Fruit fly (Drosophila melanogaster) whole organism, embryonic: ENCODE measurements around the gene CG44174.

Experiments
- Ada2b ChIP-seq: fragments of 200-800 bp; sonication (Bioruptor generic); IDR thresholded peaks from 2 replicates; pipeline ENCODE4 v1.3.6; 2022; ENCODE audit warnings: missing biosample characterization, missing genetic modification characterization
- Aef1 ChIP-seq: fragments of 200-800 bp; sonication (Bioruptor generic); IDR thresholded peaks from 3 replicates; pipeline ENCODE4 v1.3.6; 2022; ENCODE audit warnings: missing biosample characterization, missing genetic modification characterization
- CG10209 ChIP-seq: fragments of 200-800 bp; sonication (Bioruptor generic); optimal IDR thresholded peaks from 3 replicates; lab custom pipeline; 2017; ENCODE audit warnings: missing biosample characterization, mild to moderate bottlenecking, missing genetic modification characterization, missing genetic modification reagents
- CG11247 ChIP-seq: fragments of 200-800 bp; sonication (Bioruptor generic); IDR thresholded peaks from 2 replicates; pipeline ENCODE4 v1.3.6; 2022; ENCODE audit warnings: missing biosample characterization, missing genetic modification characterization
- CG12659 ChIP-seq: fragments of 200-800 bp; sonication (Bioruptor generic); optimal IDR thresholded peaks from 3 replicates; lab custom pipeline; 2017; ENCODE audit warnings: mild to moderate bottlenecking, missing biosample characterization, missing genetic modification reagents, missing genetic modification characterization
- CG12942 ChIP-seq: fragments of 200-800 bp; sonication (Bioruptor generic); optimal IDR thresholded peaks from 3 replicates; lab custom pipeline; 2016; ENCODE audit warnings: missing biosample characterization, missing genetic modification characterization
- CG14014 ChIP-seq: fragments of 200-800 bp; sonication (Bioruptor generic); IDR thresholded peaks from 2 replicates; pipeline ENCODE4 v1.3.6; 2022; ENCODE audit warnings: missing biosample characterization, missing genetic modification characterization
- CG14860 ChIP-seq: fragments of 200-800 bp; sonication (Bioruptor generic); IDR thresholded peaks from 3 replicates; pipeline ENCODE4 v1.3.6; 2022; ENCODE audit warnings: missing biosample characterization, missing genetic modification characterization; ENCODE audit not compliant: partially characterized antibody
- CG1602 ChIP-seq: fragments of 200-800 bp; sonication (Bioruptor generic); optimal IDR thresholded peaks from 3 replicates; lab custom pipeline; 2016; ENCODE audit warnings: missing biosample characterization, missing genetic modification characterization
- CG17802 ChIP-seq: fragments of 200-800 bp; sonication (Bioruptor generic); optimal IDR thresholded peaks from 2 replicates; lab custom pipeline; 2018; ENCODE audit warnings: missing biosample characterization, mild to moderate bottlenecking, missing genetic modification characterization, moderate library complexity
- CG1792 ChIP-seq: fragments of 200-800 bp; sonication (Bioruptor generic); optimal IDR thresholded peaks from 2 replicates; lab custom pipeline; 2016; ENCODE audit warnings: missing biosample characterization, missing genetic modification characterization
- CG2116 ChIP-seq: fragments of 200-800 bp; sonication (Bioruptor generic); optimal IDR thresholded peaks from 3 replicates; lab custom pipeline; 2018; ENCODE audit warnings: missing biosample characterization, mild to moderate bottlenecking, missing genetic modification characterization
- CG2199 ChIP-seq: fragments of 200-800 bp; sonication (Bioruptor generic); IDR thresholded peaks from 3 replicates; pipeline ENCODE4 v1.3.6; 2022; ENCODE audit warnings: missing biosample characterization, missing genetic modification characterization
- CG3847 ChIP-seq: fragments of 200-800 bp; sonication (Bioruptor generic); IDR thresholded peaks from 2 replicates; pipeline ENCODE4 v1.3.6; 2022; ENCODE audit warnings: missing biosample characterization, missing genetic modification characterization
- CG4820 ChIP-seq: fragments of 200-800 bp; sonication (Bioruptor generic); optimal IDR thresholded peaks from 3 replicates; lab custom pipeline; 2016; ENCODE audit warnings: missing biosample characterization, missing genetic modification characterization
- CG8089 ChIP-seq: fragments of 200-800 bp; sonication (Bioruptor generic); optimal IDR thresholded peaks from 3 replicates; lab custom pipeline; 2016; ENCODE audit warnings: missing biosample characterization, missing genetic modification characterization
- CG8359 ChIP-seq: fragments of 200-800 bp; sonication (Bioruptor generic); optimal IDR thresholded peaks from 2 replicates; lab custom pipeline; 2017; ENCODE audit warnings: missing biosample characterization, mild to moderate bottlenecking, missing genetic modification characterization, borderline replicate concordance
- CG8388 ChIP-seq: fragments of 200-800 bp; sonication (Bioruptor generic); optimal IDR thresholded peaks from 2 replicates; lab custom pipeline; 2019; ENCODE audit warnings: missing biosample characterization, mild to moderate bottlenecking, missing genetic modification characterization, moderate library complexity
- CG8924 ChIP-seq: fragments of 200-800 bp; optimal IDR thresholded peaks from 3 replicates; lab custom pipeline; 2019; ENCODE audit warnings: missing biosample characterization, mild to moderate bottlenecking, missing genetic modification characterization, moderate library complexity
- CG8944 ChIP-seq: fragments of 200-800 bp; sonication (Bioruptor generic); optimal IDR thresholded peaks from 3 replicates; lab custom pipeline; 2016; ENCODE audit warnings: missing biosample characterization, missing genetic modification characterization
- CG9932 ChIP-seq: fragments of 200-800 bp; sonication (Bioruptor generic); IDR thresholded peaks from 2 replicates; pipeline ENCODE4 v1.3.6; 2022; ENCODE audit warnings: missing biosample characterization, missing genetic modification characterization
- CoRest ChIP-seq: fragments of 200-800 bp; sonication (Bioruptor generic); optimal IDR thresholded peaks from 3 replicates; lab custom pipeline; 2018; ENCODE audit warnings: missing biosample characterization, mild to moderate bottlenecking, missing genetic modification characterization, moderate library complexity
- D ChIP-seq, 2 experiments: fragments of 200-800 bp in 1 of 2; fragments of >200 bp in 1 of 2; sonication (Bioruptor generic) in 1 of 2; optimal IDR thresholded peaks; 2 replicates in 1 of 2; 3 replicates in 1 of 2; lab custom pipeline; 2017; ENCODE audit warnings: mild to moderate bottlenecking in 1 of 2, missing biosample characterization in 1 of 2, missing genetic modification characterization in 1 of 2, missing genetic modification reagents in 1 of 2
- Dref ChIP-seq: fragments of 200-800 bp; sonication (Bioruptor generic); IDR thresholded peaks from 2 replicates; pipeline ENCODE4 v1.3.6; 2022; ENCODE audit warnings: missing biosample characterization, missing genetic modification characterization
- Hey ChIP-seq: fragments of 200-800 bp; sonication (Bioruptor generic); optimal IDR thresholded peaks from 3 replicates; lab custom pipeline; 2018; ENCODE audit warnings: missing biosample characterization, mild to moderate bottlenecking, missing genetic modification characterization
- Kr ChIP-seq: fragments of 200-800 bp; sonication (Bioruptor generic); optimal IDR thresholded peaks from 2 replicates; lab custom pipeline; 2017; ENCODE audit warnings: missing biosample characterization, mild to moderate bottlenecking, missing genetic modification characterization
- Sox102F ChIP-seq: fragments of 200-800 bp; sonication (Bioruptor generic); optimal IDR thresholded peaks from 2 replicates; lab custom pipeline; 2018; ENCODE audit warnings: missing biosample characterization, mild to moderate bottlenecking, missing genetic modification characterization, moderate library complexity
- Stat92E ChIP-seq, 3 experiments: fragments of >200 bp in 2 of 3; fragments of 200-800 bp in 1 of 3; sonication (Bioruptor generic) in 1 of 3; optimal IDR thresholded peaks; 2 replicates each; lab custom pipeline; 2017 to 2019; ENCODE audit warnings: missing biosample characterization in 3 of 3, missing genetic modification characterization in 3 of 3, mild to moderate bottlenecking in 1 of 3, moderate library complexity in 1 of 3
- cas ChIP-seq: fragments of 200-800 bp; sonication (Bioruptor generic); IDR thresholded peaks from 2 replicates; pipeline ENCODE4 v1.3.6; 2022; ENCODE audit warnings: missing biosample characterization, missing genetic modification characterization
- chinmo ChIP-seq: fragments of 200-800 bp; sonication (Bioruptor generic); IDR thresholded peaks from 4 replicates; pipeline ENCODE4 v1.3.6; 2022; ENCODE audit warnings: missing biosample characterization, missing genetic modification characterization; ENCODE audit not compliant: partially characterized antibody
- crol ChIP-seq: fragments of 200-800 bp; sonication (Bioruptor generic); IDR thresholded peaks from 2 replicates; pipeline ENCODE4 v1.3.6; 2022; ENCODE audit warnings: missing biosample characterization, missing genetic modification characterization
- da ChIP-seq: fragments of 200-800 bp; sonication (Bioruptor generic); optimal IDR thresholded peaks from 2 replicates; lab custom pipeline; 2016; ENCODE audit warnings: missing biosample characterization, missing genetic modification characterization
- ewg ChIP-seq: fragments of 200-800 bp; sonication (Bioruptor generic); optimal IDR thresholded peaks from 3 replicates; lab custom pipeline; 2017; ENCODE audit warnings: mild to moderate bottlenecking, missing biosample characterization, missing genetic modification reagents, missing genetic modification characterization
- ind ChIP-seq: fragments of 200-800 bp; sonication (Bioruptor generic); optimal IDR thresholded peaks from 3 replicates; lab custom pipeline; 2016; ENCODE audit warnings: missing biosample characterization, missing genetic modification characterization
- kni ChIP-seq: fragments of 200-800 bp; sonication (Bioruptor generic); optimal IDR thresholded peaks from 3 replicates; lab custom pipeline; 2017; ENCODE audit warnings: mild to moderate bottlenecking, missing biosample characterization, missing genetic modification reagents, missing genetic modification characterization
- knrl ChIP-seq: fragments of 200-800 bp; sonication (Bioruptor generic); IDR thresholded peaks from 3 replicates; pipeline ENCODE4 v1.3.6; 2022; ENCODE audit warnings: missing biosample characterization, missing genetic modification characterization; ENCODE audit not compliant: partially characterized antibody
- lov ChIP-seq, 2 experiments: fragments of 200-800 bp in 1 of 2; fragments of >200 bp in 1 of 2; sonication (Bioruptor generic) in 1 of 2; IDR thresholded peaks in 1 of 2; optimal IDR thresholded peaks in 1 of 2; 2 replicates in 1 of 2; 3 replicates in 1 of 2; pipeline versions ENCODE4 v1.3.6 to Lab custom; 2017 to 2022; ENCODE audit warnings: missing biosample characterization in 1 of 2, missing genetic modification characterization in 1 of 2
- luna ChIP-seq: fragments of 200-800 bp; sonication (Bioruptor generic); optimal IDR thresholded peaks from 2 replicates; lab custom pipeline; 2016; ENCODE audit warnings: missing biosample characterization, missing genetic modification characterization
- oc ChIP-seq: fragments of 200-800 bp; sonication (Bioruptor generic); optimal IDR thresholded peaks from 2 replicates; lab custom pipeline; 2018; ENCODE audit warnings: missing biosample characterization, mild to moderate bottlenecking, missing genetic modification characterization, moderate library complexity
- ro ChIP-seq: fragments of 200-800 bp; sonication (Bioruptor generic); IDR thresholded peaks from 2 replicates; pipeline ENCODE4 v1.3.6; 2022; ENCODE audit warnings: missing biosample characterization, missing genetic modification characterization
- sob ChIP-seq: fragments of 200-800 bp; sonication (Bioruptor generic); IDR thresholded peaks from 2 replicates; pipeline ENCODE4 v1.3.6; 2022; ENCODE audit warnings: missing biosample characterization, missing genetic modification characterization
- sr ChIP-seq: fragments of 200-800 bp; sonication (Bioruptor generic); IDR thresholded peaks from 3 replicates; pipeline ENCODE4 v1.3.6; 2022; ENCODE audit warnings: missing biosample characterization, missing genetic modification characterization
- stwl ChIP-seq: fragments of 200-800 bp; sonication (Bioruptor generic); optimal IDR thresholded peaks from 3 replicates; lab custom pipeline; 2018; ENCODE audit warnings: missing biosample characterization, mild to moderate bottlenecking, missing genetic modification characterization, moderate library complexity
- tgo ChIP-seq: fragments of 200-800 bp; sonication (Bioruptor generic); IDR thresholded peaks from 3 replicates; pipeline ENCODE4 v1.3.6; 2022; ENCODE audit warnings: missing biosample characterization, missing genetic modification characterization
- unc-4 ChIP-seq: fragments of 200-800 bp; sonication (Bioruptor generic); IDR thresholded peaks from 2 replicates; pipeline ENCODE4 v1.3.6; 2022; ENCODE audit warnings: missing biosample characterization, missing genetic modification characterization; ENCODE audit not compliant: partially characterized antibody

CG44174 gene

dm6 chr3R:19298202-19298601 lies 707 bp upstream of the CG44174 start (continued):
- TF ChIP-seq da (GFP tag; lab: Kevin White, UChicago) (no peak), luna (GFP tag; lab: Kevin White, UChicago) (no peak), CG2199 (GFP tag; lab: Robert Waterston, UW) (peak; percentile 63; the same call in 1 of the 3 replicates), CG11247 (GFP tag; lab: Robert Waterston, UW) (no peak), CG12942 (no peak)

DNA sequence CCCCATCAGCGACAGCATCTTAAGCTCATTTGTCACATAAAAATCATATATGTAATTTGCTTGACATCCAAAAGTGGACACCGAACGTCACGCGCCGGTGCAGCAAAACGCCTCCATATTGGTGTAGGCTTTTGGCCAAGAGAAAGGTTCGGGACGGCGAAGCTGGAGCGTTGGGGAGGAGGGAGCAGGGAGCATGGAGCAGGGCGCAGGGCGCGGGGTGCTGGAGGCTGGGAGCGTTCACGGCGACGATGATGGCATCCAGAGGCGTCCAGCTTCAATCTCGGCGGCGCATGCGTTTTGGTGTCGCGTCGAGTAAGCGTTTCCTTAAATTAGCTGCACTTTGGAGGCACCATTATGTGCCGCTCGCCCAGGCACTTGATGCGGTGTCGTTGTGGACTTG lies 3.6 kb downstream of the CG44174 start:
- no peak for TF ChIP-seq CG14860
- TF ChIP-seq CG9932 (GFP tag; lab: Robert Waterston, UW): no peak
- no peak for TF ChIP-seq stwl (tag; lab: Kevin White, UChicago)
- no peak for TF ChIP-seq lov (optimal IDR thresholded peaks at IDR 0.05; lab: Kevin White, UChicago)
- 0 out of 3 replicates have a peak, but pooled peaks have one; percentile 53 for TF ChIP-seq lov (GFP tag; IDR thresholded peaks at IDR 0.05; lab: Robert Waterston, UW)
- TF ChIP-seq CG8388 (GFP tag; lab: Kevin White, UChicago): no peak
- no peak for TF ChIP-seq CG8359 (GFP tag; lab: Kevin White, UChicago)
- no peak for TF ChIP-seq ewg
- no peak for TF ChIP-seq Kr (GFP tag; lab: Kevin White, UChicago)
- no peak for TF ChIP-seq CG1602
- TF ChIP-seq Aef1 (GFP tag; lab: Robert Waterston, UW): no peak
- TF ChIP-seq Hey: no peak
- no peak for TF ChIP-seq Stat92E (GFP tag; optimal IDR thresholded peaks at IDR 0.05; lab: Kevin White, UChicago)
- TF ChIP-seq CG10209 (GFP tag; lab: Kevin White, UChicago): no peak
- no peak for TF ChIP-seq sob (GFP tag; lab: Robert Waterston, UW)
- no peak for TF ChIP-seq CG8924 (tag; lab: Kevin White, UChicago)
- TF ChIP-seq cas (GFP tag; lab: Robert Waterston, UW): no peak
- TF ChIP-seq sr (GFP tag; lab: Robert Waterston, UW): 0 out of 3 replicates have a peak, but pooled peaks have one; percentile 44
- TF ChIP-seq CoRest (tag; lab: Kevin White, UChicago): no peak
- no peak for TF ChIP-seq CG17802 (tag; lab: Kevin White, UChicago)
- peak; percentile 4 for TF ChIP-seq CG8089 (GFP tag; lab: Kevin White, UChicago)
- no peak for TF ChIP-seq CG12659
- no peak for TF ChIP-seq unc-4 (GFP tag; lab: Robert Waterston, UW)
- no peak for TF ChIP-seq CG1792 (GFP tag; lab: Kevin White, UChicago)
- TF ChIP-seq CG8944 (GFP tag; lab: Kevin White, UChicago): no peak
- TF ChIP-seq ind (GFP tag; lab: Kevin White, UChicago): no peak
- no peak for TF ChIP-seq tgo
- TF ChIP-seq D (optimal IDR thresholded peaks at IDR 0.05; lab: Kevin White, UChicago): no peak
- no peak for TF ChIP-seq D (GFP tag; optimal IDR thresholded peaks at IDR 0.05; lab: Kevin White, UChicago)
- TF ChIP-seq ro (GFP tag; lab: Robert Waterston, UW): no peak
- no peak for TF ChIP-seq knrl (GFP tag; lab: Robert Waterston, UW)
- no peak for TF ChIP-seq Sox102F (GFP tag; lab: Kevin White, UChicago)
- no peak for TF ChIP-seq CG3847 (GFP tag; lab: Robert Waterston, UW)
- TF ChIP-seq chinmo (GFP tag; lab: Robert Waterston, UW): 0 out of 4 replicates have a peak, but pooled peaks have one; percentile 35
- TF ChIP-seq CG14014 (GFP tag; lab: Robert Waterston, UW): no peak
- no peak for TF ChIP-seq CG11247 (GFP tag; lab: Robert Waterston, UW)
- no peak for TF ChIP-seq CG2116 (GFP tag; lab: Kevin White, UChicago)
- peak; percentile 64 for TF ChIP-seq crol (GFP tag; lab: Robert Waterston, UW)
- TF ChIP-seq oc: peak; percentile 61
- TF ChIP-seq Dref (GFP tag; lab: Robert Waterston, UW): no peak
- TF ChIP-seq CG4820 (GFP tag; lab: Kevin White, UChicago): no peak
- no peak for TF ChIP-seq Ada2b (GFP tag; lab: Robert Waterston, UW)
- no peak for TF ChIP-seq kni (GFP tag; lab: Kevin White, UChicago)
